Fruit fly (Drosophila melanogaster) whole organism, prepupa: ENCODE measurements around the gene Cpr72Ea.

Source experiments
- Blimp-1 ChIP-seq: fragments of 200-800 bp; sonication (Bioruptor generic); optimal IDR thresholded peaks from 3 replicates; lab custom pipeline; 2017; ENCODE audit warnings: missing biosample characterization, missing genetic modification characterization, mild to moderate bottlenecking, moderate library complexity, missing genetic modification reagents
- CG10669 ChIP-seq: fragments of 200-800 bp; sonication (Bioruptor generic); optimal IDR thresholded peaks from 3 replicates; lab custom pipeline; 2018; ENCODE audit warnings: missing biosample characterization, mild to moderate bottlenecking, missing genetic modification characterization, moderate library complexity
- CG11294 ChIP-seq: fragments of 200-800 bp; sonication (Bioruptor generic); IDR thresholded peaks from 2 replicates; pipeline ENCODE4 v1.3.6; 2022; ENCODE audit warnings: missing biosample characterization, missing genetic modification characterization
- CG11902 ChIP-seq: fragments of 200-800 bp; sonication (Bioruptor generic); optimal IDR thresholded peaks from 3 replicates; lab custom pipeline; 2016; ENCODE audit warnings: missing biosample characterization, missing genetic modification characterization
- CG15336 ChIP-seq: fragments of 200-800 bp; sonication (Bioruptor generic); IDR thresholded peaks from 2 replicates; pipeline ENCODE4 v1.3.6; 2022; ENCODE audit warnings: missing biosample characterization, missing genetic modification characterization
- CG1621 ChIP-seq: fragments of 200-800 bp; sonication (Bioruptor generic); optimal IDR thresholded peaks from 3 replicates; lab custom pipeline; 2018; ENCODE audit warnings: missing biosample characterization, mild to moderate bottlenecking, missing genetic modification characterization
- CG16779 ChIP-seq: fragments of 200-800 bp; sonication (Bioruptor generic); optimal IDR thresholded peaks from 3 replicates; lab custom pipeline; 2017; ENCODE audit warnings: missing biosample characterization, mild to moderate bottlenecking, missing genetic modification characterization
- CG32006 ChIP-seq: fragments of 200-800 bp; sonication (Bioruptor generic); optimal IDR thresholded peaks from 3 replicates; lab custom pipeline; 2017; ENCODE audit warnings: missing biosample characterization, mild to moderate bottlenecking, missing genetic modification characterization
- CG34406 ChIP-seq: fragments of 200-800 bp; sonication (Bioruptor generic); optimal IDR thresholded peaks from 3 replicates; lab custom pipeline; 2016; ENCODE audit warnings: missing biosample characterization, missing genetic modification characterization
- CG3919 ChIP-seq: fragments of 200-800 bp; sonication (Bioruptor generic); optimal IDR thresholded peaks from 3 replicates; lab custom pipeline; 2016; ENCODE audit warnings: missing biosample characterization, missing genetic modification characterization
- CG4318 ChIP-seq: fragments of 200-800 bp; sonication (Bioruptor generic); optimal IDR thresholded peaks from 3 replicates; lab custom pipeline; 2017; ENCODE audit warnings: missing biosample characterization, mild to moderate bottlenecking, missing genetic modification characterization
- CG6163 ChIP-seq: fragments of 200-800 bp; sonication (Bioruptor generic); IDR thresholded peaks from 3 replicates; pipeline ENCODE4 v1.3.6; 2022; ENCODE audit warnings: missing biosample characterization, missing genetic modification characterization
- CG6792 ChIP-seq: fragments of 200-800 bp; sonication (Bioruptor generic); optimal IDR thresholded peaks from 3 replicates; lab custom pipeline; 2016; ENCODE audit warnings: missing biosample characterization, missing genetic modification characterization
- CG6808 ChIP-seq: fragments of 200-800 bp; sonication (Bioruptor generic); optimal IDR thresholded peaks from 3 replicates; lab custom pipeline; 2017; ENCODE audit warnings: missing biosample characterization, missing genetic modification characterization, mild to moderate bottlenecking, moderate library complexity, missing genetic modification reagents
- CG8119 ChIP-seq: fragments of 200-800 bp; sonication (Bioruptor generic); IDR thresholded peaks from 3 replicates; pipeline ENCODE4 v1.3.6; 2022; ENCODE audit warnings: missing biosample characterization, missing genetic modification characterization
- CG8632 ChIP-seq: fragments of 200-800 bp; sonication (Bioruptor generic); optimal IDR thresholded peaks from 3 replicates; lab custom pipeline; 2016; ENCODE audit warnings: missing biosample characterization, missing genetic modification characterization
- Eip75B ChIP-seq: fragments of 200-800 bp; sonication (Bioruptor generic); optimal IDR thresholded peaks from 3 replicates; lab custom pipeline; 2016; ENCODE audit warnings: missing biosample characterization, missing genetic modification characterization
- Eip93F ChIP-seq: fragments of 200-800 bp; sonication (Bioruptor generic); optimal IDR thresholded peaks from 2 replicates; lab custom pipeline; 2016; ENCODE audit warnings: missing biosample characterization, mild to moderate bottlenecking, missing genetic modification characterization
- Ets21C ChIP-seq: fragments of 200-800 bp; sonication (Bioruptor generic); optimal IDR thresholded peaks from 3 replicates; lab custom pipeline; 2016; ENCODE audit warnings: missing biosample characterization, missing genetic modification characterization
- Ets96B ChIP-seq: fragments of 200-800 bp; optimal IDR thresholded peaks from 2 replicates; lab custom pipeline; 2019; ENCODE audit warnings: missing biosample characterization, mild to moderate bottlenecking, missing genetic modification characterization, moderate library complexity
- Gug ChIP-seq: fragments of 200-800 bp; sonication (Bioruptor generic); IDR thresholded peaks from 2 replicates; pipeline ENCODE4 v1.3.6; 2022; ENCODE audit warnings: missing biosample characterization, missing genetic modification characterization
- Hr38 ChIP-seq: sonication (Bioruptor generic); optimal IDR thresholded peaks from 2 replicates; lab custom pipeline; 2016; ENCODE audit warnings: missing biosample characterization, missing genetic modification characterization
- Hr39 ChIP-seq: fragments of 200-800 bp; sonication (Bioruptor generic); optimal IDR thresholded peaks from 2 replicates; lab custom pipeline; 2016; ENCODE audit warnings: missing biosample characterization, missing genetic modification characterization
- Hr4 ChIP-seq: fragments of 200-800 bp; sonication (Bioruptor generic); optimal IDR thresholded peaks from 3 replicates; lab custom pipeline; 2016; ENCODE audit warnings: missing biosample characterization, missing genetic modification characterization
- Lpt ChIP-seq: fragments of 200-800 bp; sonication (Bioruptor generic); optimal IDR thresholded peaks from 3 replicates; lab custom pipeline; 2016; ENCODE audit warnings: missing biosample characterization, missing genetic modification characterization
- OdsH ChIP-seq: fragments of 200-800 bp; sonication (Bioruptor generic); optimal IDR thresholded peaks from 3 replicates; lab custom pipeline; 2016; ENCODE audit warnings: missing biosample characterization, missing genetic modification characterization
- achi ChIP-seq: fragments of 200-800 bp; sonication (Bioruptor generic); optimal IDR thresholded peaks from 3 replicates; lab custom pipeline; 2016; ENCODE audit warnings: missing biosample characterization, missing genetic modification characterization
- dac ChIP-seq: fragments of 200-800 bp; sonication (Bioruptor generic); optimal IDR thresholded peaks from 2 replicates; lab custom pipeline; 2017; ENCODE audit warnings: missing biosample characterization, mild to moderate bottlenecking, missing genetic modification characterization
- dsx ChIP-seq: fragments of 200-800 bp; optimal IDR thresholded peaks from 3 replicates; lab custom pipeline; 2019; ENCODE audit warnings: missing biosample characterization, mild to moderate bottlenecking, missing genetic modification characterization, moderate library complexity; ENCODE audit not compliant: poor library complexity, severe bottlenecking
- eg ChIP-seq: fragments of 200-800 bp; sonication (Bioruptor generic); IDR thresholded peaks from 3 replicates; pipeline ENCODE4 v1.3.6; 2022; ENCODE audit warnings: missing biosample characterization, missing genetic modification characterization
- esn ChIP-seq: fragments of 200-800 bp; sonication (Bioruptor generic); optimal IDR thresholded peaks from 2 replicates; lab custom pipeline; 2016; ENCODE audit warnings: missing biosample characterization, mild to moderate bottlenecking, missing genetic modification characterization, moderate library complexity
- fd59A ChIP-seq: fragments of 200-800 bp; sonication (Bioruptor generic); optimal IDR thresholded peaks from 2 replicates; lab custom pipeline; 2017; ENCODE audit warnings: missing biosample characterization, mild to moderate bottlenecking, missing genetic modification characterization, missing genetic modification reagents
- fd85E ChIP-seq: fragments of 200-800 bp; sonication (Bioruptor generic); optimal IDR thresholded peaks from 3 replicates; lab custom pipeline; 2016; ENCODE audit warnings: missing biosample characterization, missing genetic modification characterization
- fkh ChIP-seq: fragments of 200-800 bp; sonication (Bioruptor generic); optimal IDR thresholded peaks from 3 replicates; lab custom pipeline; 2017; ENCODE audit warnings: missing biosample characterization, mild to moderate bottlenecking, missing genetic modification characterization, moderate library complexity
- lz ChIP-seq: fragments of 200-800 bp; sonication (Bioruptor generic); optimal IDR thresholded peaks from 3 replicates; lab custom pipeline; 2016; ENCODE audit warnings: missing biosample characterization, missing genetic modification characterization
- pdm3 ChIP-seq: fragments of 200-800 bp; sonication (Bioruptor generic); optimal IDR thresholded peaks from 3 replicates; lab custom pipeline; 2016; ENCODE audit warnings: missing biosample characterization, missing genetic modification characterization
- spab ChIP-seq: fragments of 200-800 bp; sonication (Bioruptor generic); optimal IDR thresholded peaks from 2 replicates; lab custom pipeline; 2017; ENCODE audit warnings: missing biosample characterization, mild to moderate bottlenecking, missing genetic modification characterization, missing genetic modification reagents
- svp ChIP-seq: fragments of 200-800 bp; sonication (Bioruptor generic); peaks from one replicate; lab custom pipeline; 2016; ENCODE audit warnings: missing biosample characterization, missing genetic modification characterization
- topi ChIP-seq: fragments of 200-800 bp; sonication (Bioruptor generic); optimal IDR thresholded peaks from 3 replicates; lab custom pipeline; 2016; ENCODE audit warnings: missing biosample characterization, missing genetic modification characterization

The Cpr72Ea gene

dm6 chr3L:16362119-16362653 is at the start of gene Cpr72Ea (continued):
- TF ChIP-seq Lpt (GFP tag; lab: Kevin White, UChicago) = no peak
- peak; percentile 27 for TF ChIP-seq spab (GFP tag; lab: Kevin White, UChicago)
- no peak for TF ChIP-seq CG4318 (GFP tag; lab: Kevin White, UChicago)
- no peak for TF ChIP-seq Blimp-1
- TF ChIP-seq esn = no peak
- TF ChIP-seq Gug = no peak
- no peak for TF ChIP-seq CG11294

dm6 chr3L:16313985-16314384 is 48.4 kb upstream of the Cpr72Ea start, which contains the start of gene CG13062:
Gene CG13062, plus strand, starts transcription at chr3L:16314285.
- peak; percentile 12 for TF ChIP-seq svp (GFP tag; lab: Kevin White, UChicago)
- peak; percentile 8 for TF ChIP-seq achi (GFP tag; lab: Kevin White, UChicago)
- no peak for TF ChIP-seq Ets96B
- no peak for TF ChIP-seq Hr4
- TF ChIP-seq, all 60 proteins: peak for 2

- TF ChIP-seq topi (GFP tag; lab: Kevin White, UChicago) (no peak), CG16779 (tag; lab: Kevin White, UChicago) (no peak), lz (GFP tag; lab: Kevin White, UChicago) (no peak), Hr39 (GFP tag; lab: Kevin White, UChicago) (no peak), fd59A (no peak), fd85E (GFP tag; lab: Kevin White, UChicago) (no peak), pdm3 (no peak), esn (no peak), CG6808 (GFP tag; lab: Kevin White, UChicago) (no peak), CG6163 (no peak), CG11294 (no peak), Hr4 (no peak), CG8632 (GFP tag; lab: Kevin White, UChicago) (no peak), Ets21C (GFP tag; lab: Kevin White, UChicago) (no peak), Hr38 (GFP tag; lab: Kevin White, UChicago) (no peak), Blimp-1 (no peak), dac (GFP tag; lab: Kevin White, UChicago) (no peak), OdsH (no peak), CG1621 (no peak), CG6792 (GFP tag; lab: Kevin White, UChicago) (no peak)
Observed at dm6 chr3L:16317724-16318123, 44.7 kb upstream of the Cpr72Ea start, which contains the start of gene Nplp3. Gene Nplp3, plus strand, starts transcription at chr3L:16318024.

- no peak for TF ChIP-seq CG1621
- TF ChIP-seq dac (GFP tag; lab: Kevin White, UChicago) = no peak
- no peak for TF ChIP-seq eg (GFP tag; lab: Robert Waterston, UW)
- no peak for TF ChIP-seq lz (GFP tag; lab: Kevin White, UChicago)
- TF ChIP-seq Eip93F = no peak
- TF ChIP-seq CG32006 (GFP tag; lab: Kevin White, UChicago) = no peak
- no peak for TF ChIP-seq topi (GFP tag; lab: Kevin White, UChicago)
- no peak for TF ChIP-seq Eip75B (GFP tag; lab: Kevin White, UChicago)
- TF ChIP-seq CG8632 (GFP tag; lab: Kevin White, UChicago) = no peak
- TF ChIP-seq CG16779 (tag; lab: Kevin White, UChicago) = no peak
- no peak for TF ChIP-seq dsx (GFP tag; lab: Kevin White, UChicago)
- TF ChIP-seq CG8119 (GFP tag; lab: Robert Waterston, UW) = no peak
- no peak for TF ChIP-seq CG34406
- no peak for TF ChIP-seq CG11902 (GFP tag; lab: Kevin White, UChicago)
- no peak for TF ChIP-seq Hr39 (GFP tag; lab: Kevin White, UChicago)
- no peak for TF ChIP-seq CG15336
- no peak for TF ChIP-seq CG10669 (GFP tag; lab: Kevin White, UChicago)
- TF ChIP-seq fkh (GFP tag; lab: Kevin White, UChicago) = no peak
- TF ChIP-seq CG3919 (GFP tag; lab: Kevin White, UChicago) = no peak
- TF ChIP-seq fd85E (GFP tag; lab: Kevin White, UChicago) = no peak
- TF ChIP-seq, all 60 proteins: peak for 0
Observed at dm6 chr3L:16319399-16319906, 43.0 kb upstream of the Cpr72Ea start, which contains the start of the genes CG13041 and CG13060. Gene CG13041, minus strand, starts transcription at chr3L:16319526. Gene CG13060, plus strand, starts transcription at chr3L:16319856.
